Fruit fly (Drosophila melanogaster) whole organism, pupa: ENCODE measurements around the gene ps.

Experiments used
- CG13204 ChIP-seq: fragments of 200-800 bp; sonication (Bioruptor generic); optimal IDR thresholded peaks from 2 replicates; lab custom pipeline; 2018; ENCODE audit warnings: missing biosample characterization, mild to moderate bottlenecking, missing genetic modification characterization, moderate library complexity
- CG14655 ChIP-seq: fragments of 200-800 bp; sonication (Bioruptor generic); optimal IDR thresholded peaks from 3 replicates; lab custom pipeline; 2017; ENCODE audit warnings: mild to moderate bottlenecking, missing biosample characterization, missing genetic modification reagents, missing genetic modification characterization
- CG15710 ChIP-seq: fragments of 200-800 bp; sonication (Bioruptor generic); optimal IDR thresholded peaks from 2 replicates; lab custom pipeline; 2018; ENCODE audit warnings: missing biosample characterization, mild to moderate bottlenecking, missing genetic modification characterization, moderate library complexity
- CG34367 ChIP-seq: fragments of 200-800 bp; sonication (Bioruptor generic); optimal IDR thresholded peaks from 2 replicates; lab custom pipeline; 2018; ENCODE audit warnings: missing biosample characterization, mild to moderate bottlenecking, missing genetic modification characterization
- CG4496 ChIP-seq: fragments of 200-800 bp; sonication (Bioruptor generic); IDR thresholded peaks from 3 replicates; pipeline ENCODE4 v1.3.6; 2022; ENCODE audit warnings: missing biosample characterization, missing genetic modification characterization
- CG8301 ChIP-seq: fragments of 200-800 bp; sonication (Bioruptor generic); optimal IDR thresholded peaks from 2 replicates; lab custom pipeline; 2018; ENCODE audit warnings: missing biosample characterization, mild to moderate bottlenecking, missing genetic modification characterization
- CG9948 ChIP-seq: fragments of 200-800 bp; sonication (Bioruptor generic); optimal IDR thresholded peaks from 2 replicates; lab custom pipeline; 2018; ENCODE audit warnings: missing biosample characterization, mild to moderate bottlenecking, missing genetic modification characterization, moderate library complexity
- D1 ChIP-seq: fragments of 200-800 bp; sonication (Bioruptor generic); optimal IDR thresholded peaks from 2 replicates; lab custom pipeline; 2018; ENCODE audit warnings: missing biosample characterization, mild to moderate bottlenecking, missing genetic modification characterization, moderate library complexity
- Pif1A ChIP-seq: fragments of 200-800 bp; sonication (Bioruptor generic); optimal IDR thresholded peaks from 3 replicates; lab custom pipeline; 2016; ENCODE audit warnings: missing biosample characterization, missing genetic modification characterization
- Snoo ChIP-seq: fragments of 200-800 bp; sonication (Bioruptor generic); optimal IDR thresholded peaks from 3 replicates; lab custom pipeline; 2017; ENCODE audit warnings: missing biosample characterization, mild to moderate bottlenecking, missing genetic modification characterization, inconsistent platforms

DNA sequence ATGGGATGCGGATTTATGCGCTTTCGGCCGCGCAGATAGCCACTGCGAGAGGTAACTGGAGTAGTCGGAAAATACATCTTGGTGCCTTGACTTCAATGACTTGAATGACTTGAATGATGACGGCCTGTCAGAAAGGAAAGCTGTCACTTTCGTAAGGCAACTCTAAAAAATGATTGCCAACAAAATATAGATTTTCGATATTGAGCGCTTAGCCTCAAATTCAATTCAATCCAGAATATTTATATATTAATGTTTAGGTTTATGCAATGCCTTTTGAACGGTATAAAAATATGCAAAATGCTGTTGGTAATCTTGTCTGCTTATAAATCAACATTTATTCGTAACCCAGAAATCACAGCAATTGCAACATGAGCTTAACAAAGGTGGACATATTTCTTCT is 9.7 kb upstream of the ps start, which contains the start of gene CG44261:
- no peak for TF ChIP-seq CG4496 (GFP tag; lab: Robert Waterston, UW)
- TF ChIP-seq Pif1A: no peak
- TF ChIP-seq CG15710 (tag; lab: Kevin White, UChicago): no peak
- no peak for TF ChIP-seq CG34367 (tag; lab: Kevin White, UChicago)
- no peak for TF ChIP-seq CG13204
- no peak for TF ChIP-seq Snoo
- no peak for TF ChIP-seq CG14655 (GFP tag; lab: Kevin White, UChicago)
- no peak for TF ChIP-seq CG8301
- TF ChIP-seq CG9948: no peak
- no peak for TF ChIP-seq D1 (tag; lab: Kevin White, UChicago)
